Fruit fly (Drosophila melanogaster) whole organism, wandering third instar larva: ENCODE measurements around the gene Rint1.

Experiments used
- Abd-B ChIP-seq: fragments of >200 bp; optimal IDR thresholded peaks from 2 replicates; lab custom pipeline; 2017; ENCODE audit warnings: missing biosample characterization, missing genetic modification characterization
- CG32264 ChIP-seq: fragments of 200-800 bp; sonication (Bioruptor generic); optimal IDR thresholded peaks from 2 replicates; lab custom pipeline; 2016; ENCODE audit warnings: missing biosample characterization, missing genetic modification characterization
- CG9705 ChIP-seq: fragments of 200-800 bp; sonication (Bioruptor generic); optimal IDR thresholded peaks from 2 replicates; lab custom pipeline; 2018; ENCODE audit warnings: missing biosample characterization, mild to moderate bottlenecking, missing genetic modification characterization
- CrebA ChIP-seq: fragments of 200-800 bp; sonication (Bioruptor generic); optimal IDR thresholded peaks from 2 replicates; lab custom pipeline; 2016; ENCODE audit warnings: missing biosample characterization, mild to moderate bottlenecking, missing genetic modification characterization, borderline replicate concordance
- Dfd ChIP-seq: fragments of >200 bp; optimal IDR thresholded peaks from 2 replicates; lab custom pipeline; 2017; ENCODE audit warnings: missing biosample characterization, missing genetic modification characterization
- Dif ChIP-seq: fragments of 200-275, 200-300 bp; sonication (Bioruptor generic); optimal IDR thresholded peaks from 2 replicates; lab custom pipeline; 2018; ENCODE audit warnings: missing biosample characterization, missing genetic modification characterization; ENCODE audit not compliant: partially characterized antibody
- GATAd ChIP-seq: sonication (Bioruptor generic); optimal IDR thresholded peaks from 2 replicates; lab custom pipeline; 2016; ENCODE audit warnings: missing biosample characterization, missing genetic modification characterization
- HLH106 ChIP-seq: fragments of 200-800 bp; optimal IDR thresholded peaks from 3 replicates; lab custom pipeline; 2019; ENCODE audit warnings: missing biosample characterization, mild to moderate bottlenecking, missing genetic modification characterization, moderate library complexity
- Hnf4 ChIP-seq: fragments of 200-800 bp; sonication (Bioruptor generic); optimal IDR thresholded peaks from 2 replicates; lab custom pipeline; 2016; ENCODE audit warnings: missing biosample characterization, mild to moderate bottlenecking, missing genetic modification characterization
- Hr78 ChIP-seq: fragments of >200 bp; optimal IDR thresholded peaks from 2 replicates; lab custom pipeline; 2017; ENCODE audit warnings: missing biosample characterization, missing genetic modification characterization
- Hr83 ChIP-seq: fragments of 200-300 bp; sonication (Bioruptor generic); optimal IDR thresholded peaks from 2 replicates; lab custom pipeline; 2016; ENCODE audit warnings: missing biosample characterization, mild to moderate bottlenecking, missing genetic modification characterization, moderate library complexity; ENCODE audit not compliant: poor library complexity, severe bottlenecking
- Jra ChIP-seq: sonication (Bioruptor generic); optimal IDR thresholded peaks from 2 replicates; lab custom pipeline; 2016; ENCODE audit warnings: missing biosample characterization, missing genetic modification characterization
- Mio ChIP-seq: sonication (Bioruptor generic); optimal IDR thresholded peaks from 2 replicates; lab custom pipeline; 2016; ENCODE audit warnings: missing biosample characterization, missing genetic modification characterization
- Myc ChIP-seq: fragments of >200 bp; optimal IDR thresholded peaks from 2 replicates; lab custom pipeline; 2017
- N ChIP-seq: fragments of >200 bp; optimal IDR thresholded peaks from 2 replicates; lab custom pipeline; 2018; ENCODE audit warnings: missing biosample characterization, missing external identifiers, missing genetic modification characterization
- OdsH ChIP-seq: fragments of 200-800 bp; sonication (Bioruptor generic); optimal IDR thresholded peaks from 2 replicates; lab custom pipeline; 2016; ENCODE audit warnings: missing biosample characterization, mild to moderate bottlenecking, missing genetic modification characterization
- Rel ChIP-seq, 2 experiments: fragments of 200-800 bp; sonication (Bioruptor generic) in 1 of 2; optimal IDR thresholded peaks; 2 replicates in 1 of 2; 3 replicates in 1 of 2; lab custom pipeline; 2016 to 2019; ENCODE audit warnings: mild to moderate bottlenecking in 2 of 2, missing biosample characterization in 2 of 2, missing genetic modification characterization in 2 of 2, moderate library complexity in 1 of 2
- Sp1 ChIP-seq: fragments of 200-800 bp; sonication (Bioruptor generic); optimal IDR thresholded peaks from 3 replicates; lab custom pipeline; 2019; ENCODE audit warnings: missing biosample characterization, mild to moderate bottlenecking, missing genetic modification characterization, moderate library complexity
- Vsx2 ChIP-seq: fragments of 200-300, 225-300 bp; sonication (Bioruptor generic); optimal IDR thresholded peaks from 2 replicates; lab custom pipeline; 2018; ENCODE audit warnings: missing biosample characterization, missing genetic modification characterization; ENCODE audit not compliant: partially characterized antibody
- br ChIP-seq: fragments of 200-800 bp; sonication (Bioruptor generic); optimal IDR thresholded peaks from 2 replicates; lab custom pipeline; 2016; ENCODE audit warnings: missing biosample characterization, missing genetic modification characterization
- brk ChIP-seq: fragments of 200-800 bp; sonication (Bioruptor generic); optimal IDR thresholded peaks from 2 replicates; lab custom pipeline; 2016; ENCODE audit warnings: missing biosample characterization, mild to moderate bottlenecking, missing genetic modification characterization
- dl ChIP-seq, 2 experiments: fragments of 175-275, 200-275 bp in 1 of 2; fragments of 200-275 bp in 1 of 2; sonication (Bioruptor generic); optimal IDR thresholded peaks; lab custom pipeline; 2018; ENCODE audit warnings: mild to moderate bottlenecking in 2 of 2, missing biosample characterization in 2 of 2, missing genetic modification characterization in 2 of 2, moderate library complexity in 2 of 2; ENCODE audit not compliant: partially characterized antibody in 2 of 2, insufficient read depth in 1 of 2
- dmrt93B ChIP-seq: fragments of 200-800 bp; sonication (Bioruptor generic); optimal IDR thresholded peaks from 2 replicates; lab custom pipeline; 2018; ENCODE audit warnings: missing biosample characterization, mild to moderate bottlenecking, missing genetic modification characterization
- dsf ChIP-seq: sonication (Bioruptor generic); optimal IDR thresholded peaks from 2 replicates; lab custom pipeline; 2016; ENCODE audit warnings: missing biosample characterization, missing genetic modification characterization, borderline replicate concordance
- ey ChIP-seq: fragments of 200-800 bp; sonication (Bioruptor generic); optimal IDR thresholded peaks from 2 replicates; lab custom pipeline; 2016; ENCODE audit warnings: missing biosample characterization, missing genetic modification characterization
- foxo ChIP-seq, 2 experiments: fragments of 200-800 bp; sonication (Bioruptor generic); optimal IDR thresholded peaks; 2 replicates in 1 of 2; 3 replicates in 1 of 2; lab custom pipeline; 2016 to 2017; ENCODE audit warnings: missing biosample characterization in 2 of 2, missing genetic modification characterization in 2 of 2
- fru ChIP-seq: fragments of 200-800 bp; sonication (Bioruptor generic); optimal IDR thresholded peaks from 3 replicates; lab custom pipeline; 2016; ENCODE audit warnings: missing biosample characterization, mild to moderate bottlenecking, missing genetic modification characterization
- h ChIP-seq: fragments of 200-800 bp; sonication (Bioruptor generic); optimal IDR thresholded peaks from 3 replicates; lab custom pipeline; 2016; ENCODE audit warnings: missing biosample characterization, mild to moderate bottlenecking, missing genetic modification characterization
- jim ChIP-seq: fragments of 175-275, 200-325 bp; sonication (Bioruptor generic); optimal IDR thresholded peaks from 2 replicates; lab custom pipeline; 2016; ENCODE audit warnings: missing biosample characterization, mild to moderate bottlenecking, missing genetic modification characterization
- lola ChIP-seq: fragments of >200 bp; optimal IDR thresholded peaks from 2 replicates; lab custom pipeline; 2017; ENCODE audit warnings: missing biosample characterization, missing genetic modification characterization
- pan ChIP-seq: fragments of >200 bp; optimal IDR thresholded peaks from 2 replicates; lab custom pipeline; 2017
- psq ChIP-seq: fragments of 200-800 bp; sonication (Bioruptor generic); optimal IDR thresholded peaks from 3 replicates; lab custom pipeline; 2017; ENCODE audit warnings: missing biosample characterization, mild to moderate bottlenecking, missing genetic modification characterization, moderate library complexity
- rgr ChIP-seq: fragments of 200-800 bp; sonication (Bioruptor generic); optimal IDR thresholded peaks from 3 replicates; lab custom pipeline; 2016; ENCODE audit warnings: missing biosample characterization, mild to moderate bottlenecking, missing genetic modification characterization
- sage ChIP-seq: fragments of 200-800 bp; sonication (Bioruptor generic); optimal IDR thresholded peaks from 2 replicates; lab custom pipeline; 2016; ENCODE audit warnings: missing biosample characterization, mild to moderate bottlenecking, missing genetic modification characterization
- sv ChIP-seq: fragments of 200-800 bp; sonication (Bioruptor generic); optimal IDR thresholded peaks from 3 replicates; lab custom pipeline; 2016; ENCODE audit warnings: missing biosample characterization, missing genetic modification characterization
- tai ChIP-seq: sonication (Bioruptor generic); optimal IDR thresholded peaks from 2 replicates; lab custom pipeline; 2016; ENCODE audit warnings: missing biosample characterization, missing genetic modification characterization
- usp ChIP-seq: fragments of >200 bp; optimal IDR thresholded peaks from 2 replicates; lab custom pipeline; 2017; ENCODE audit warnings: missing biosample characterization, missing genetic modification characterization
- woc ChIP-seq: sonication (Bioruptor generic); optimal IDR thresholded peaks from 2 replicates; lab custom pipeline; 2016; ENCODE audit warnings: missing biosample characterization, mild to moderate bottlenecking, missing genetic modification characterization

The Rint1 gene

DNA sequence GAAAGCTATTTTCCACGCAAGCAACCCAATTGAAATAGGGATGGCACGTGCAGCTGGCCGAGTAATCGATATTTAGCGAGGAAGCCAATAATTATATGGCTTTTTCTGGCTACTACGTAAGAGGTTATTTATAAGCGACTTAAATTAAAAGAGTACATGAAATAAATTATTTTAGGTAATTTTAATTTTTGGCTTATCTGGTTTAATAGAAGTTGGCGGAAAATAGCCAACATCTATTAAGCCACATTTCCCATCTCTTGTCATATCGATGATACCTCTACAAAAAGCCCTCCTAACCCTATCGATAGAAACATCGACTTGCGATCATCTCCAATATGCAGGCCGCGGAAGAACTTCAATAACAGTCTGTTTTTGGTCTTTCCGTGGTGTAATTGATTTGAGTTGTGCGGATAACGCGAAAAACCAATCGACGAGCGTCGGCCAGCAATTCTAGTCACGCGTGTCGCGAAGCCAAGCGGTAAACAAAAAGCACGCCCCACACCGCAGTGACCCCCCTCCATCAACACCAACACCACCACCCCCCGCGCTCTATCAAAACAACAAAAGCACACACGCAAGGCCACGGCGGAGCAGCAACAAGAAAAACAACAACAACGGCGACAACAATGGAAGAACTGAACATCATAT lies 24.7 kb downstream of the Rint1 start, which contains the start of the genes Srp19 and qm:
Srp19 (minus strand) TSS at position 51 of the 648 bp plus-strand sequence.
qm (plus strand) TSS at position 330 of the 648 bp plus-strand sequence.
- TF ChIP-seq Dif (peak; percentile 23), Hnf4 (peak; percentile 69), woc (peak; percentile 82), N (no peak), psq (no peak), Hr83 (GFP tag; lab: Kevin White, UChicago) (no peak), sage (GFP tag; lab: Kevin White, UChicago) (no peak), Vsx2 (no peak), lola (GFP tag; lab: Kevin White, UChicago) (no peak), Sp1 (GFP tag; lab: Kevin White, UChicago) (peak; percentile 55), dsf (GFP tag; lab: Kevin White, UChicago) (no peak), dl (GFP tag; optimal IDR thresholded peaks at IDR 0.05; lab: Kevin White, UChicago; ENCODE audit: insufficient read depth in 1 of 2, partially characterized antibody in 2 of 2) (no peak), ey (GFP tag; lab: Kevin White, UChicago) (peak; percentile 42), OdsH (GFP tag; lab: Kevin White, UChicago) (peak; percentile 12), dmrt93B (no peak), tai (GFP tag; lab: Kevin White, UChicago) (no peak), Myc (lab: Kevin White, UChicago) (peak; percentile 87), GATAd (GFP tag; lab: Kevin White, UChicago) (no peak), pan (no peak), foxo (GFP tag; optimal IDR thresholded peaks at IDR 0.05; lab: Kevin White, UChicago) (peak in 1 of 2 experiments; percentile 77), Jra (GFP tag; lab: Kevin White, UChicago) (peak; percentile 66), h (GFP tag; lab: Kevin White, UChicago) (peak; percentile 69), CrebA (GFP tag; lab: Kevin White, UChicago) (no peak), br (GFP tag; lab: Kevin White, UChicago) (peak; percentile 50), Hr78 (no peak), sv (GFP tag; lab: Kevin White, UChicago) (peak; percentile 25), Mio (no peak), jim (GFP tag; lab: Kevin White, UChicago) (peak; percentile 7), Rel (GFP tag; optimal IDR thresholded peaks at IDR 0.05; lab: Kevin White, UChicago) (no peak), Rel (tag; optimal IDR thresholded peaks at IDR 0.05; lab: Kevin White, UChicago) (peak; percentile 90), usp (no peak), rgr (GFP tag; lab: Kevin White, UChicago) (peak; percentile 23), Dfd (GFP tag; lab: Kevin White, UChicago) (no peak), fru (GFP tag; lab: Kevin White, UChicago) (peak; percentile 63), Abd-B (no peak), brk (GFP tag; lab: Kevin White, UChicago) (no peak), HLH106 (tag; lab: Kevin White, UChicago) (peak; percentile 24), CG9705 (GFP tag; lab: Kevin White, UChicago) (peak; percentile 14), CG32264 (GFP tag; lab: Kevin White, UChicago) (no peak)

dm6 chr3L:7349311-7349710 lies 25.9 kb downstream of the Rint1 start:
- TF ChIP-seq ey (GFP tag; lab: Kevin White, UChicago) (no peak), jim (GFP tag; lab: Kevin White, UChicago) (no peak), HLH106 (tag; lab: Kevin White, UChicago) (no peak), fru (GFP tag; lab: Kevin White, UChicago) (no peak), dmrt93B (no peak), Hr78 (no peak), Dfd (GFP tag; lab: Kevin White, UChicago) (no peak), Rel (GFP tag; optimal IDR thresholded peaks at IDR 0.05; lab: Kevin White, UChicago) (no peak), Rel (tag; optimal IDR thresholded peaks at IDR 0.05; lab: Kevin White, UChicago) (no peak), CrebA (GFP tag; lab: Kevin White, UChicago) (no peak), CG9705 (GFP tag; lab: Kevin White, UChicago) (no peak), N (no peak), Vsx2 (no peak), woc (no peak), Sp1 (GFP tag; lab: Kevin White, UChicago) (no peak), Jra (GFP tag; lab: Kevin White, UChicago) (no peak)
